Worm (Caenorhabditis elegans) whole organism, young adult: Measurements from ENCODE around the gene ZK1010.12.

Source experiments
- B0336.3 ChIP-seq: fragments of 200-800 bp; sonication (Bioruptor generic); IDR thresholded peaks from 2 replicates; pipeline ENCODE4 v1.3.6; 2022; ENCODE audit warnings: missing genetic modification characterization, missing compliant biosample characterization
- bed-2 ChIP-seq: fragments of 200-800 bp; sonication (Bioruptor generic); IDR thresholded peaks from 2 replicates; pipeline ENCODE4 v1.3.6; 2022; ENCODE audit warnings: missing genetic modification reagents, missing genetic modification characterization, missing compliant biosample characterization
- ceh-100 ChIP-seq: fragments of 200-800 bp; sonication (Bioruptor generic); IDR thresholded peaks from 2 replicates; pipeline ENCODE4 v1.3.6; 2022; ENCODE audit warnings: missing genetic modification reagents, missing genetic modification characterization, missing compliant biosample characterization
- ceh-58 ChIP-seq: fragments of 200-800 bp; sonication (Bioruptor generic); IDR thresholded peaks from 2 replicates; pipeline ENCODE4 v1.3.6; 2022; ENCODE audit warnings: missing genetic modification characterization, missing compliant biosample characterization
- ekl-4 ChIP-seq: fragments of 200-800 bp; sonication (Bioruptor generic); IDR thresholded peaks from 2 replicates; pipeline ENCODE4 v1.3.6; 2022; ENCODE audit warnings: missing genetic modification reagents, missing genetic modification characterization, missing compliant biosample characterization
- lsl-1 ChIP-seq: fragments of 200-800 bp; sonication (Bioruptor generic); optimal IDR thresholded peaks from 2 replicates; lab custom pipeline; 2018; ENCODE audit warnings: mild to moderate bottlenecking, missing genetic modification characterization, moderate library complexity, missing compliant biosample characterization
- lsy-27 ChIP-seq: sonication (generic microtip); optimal IDR thresholded peaks from 2 replicates; lab custom pipeline; 2017; ENCODE audit warnings: missing genetic modification characterization, mild to moderate bottlenecking, missing compliant biosample characterization, antibody characterized with exemption, missing genotype, borderline replicate concordance; ENCODE audit not compliant: insufficient read depth
- nfya-1 ChIP-seq: sonication (generic microtip); optimal IDR thresholded peaks from 2 replicates; lab custom pipeline; 2017; ENCODE audit warnings: antibody characterized with exemption, missing compliant biosample characterization, missing genetic modification characterization, borderline replicate concordance; ENCODE audit not compliant: insufficient read depth
- nfya-2 ChIP-seq: fragments of 200-800 bp; sonication (Bioruptor generic); IDR thresholded peaks from 2 replicates; pipeline ENCODE4 v1.3.6; 2022; ENCODE audit warnings: missing genetic modification reagents, missing genetic modification characterization, missing compliant biosample characterization
- rpc-1 ChIP-seq, 2 experiments: fragments of 150-350 bp in 1 of 2; sonication (generic microtip) in 1 of 2; optimal IDR thresholded peaks; 2 replicates each; lab custom pipeline; 2014 to 2018; ENCODE audit warnings: missing biosample characterization in 1 of 2, missing genetic modification characterization in 1 of 2, missing genetic modification reagents in 1 of 2, missing genotype in 1 of 2
- somi-1 ChIP-seq: fragments of 200-800 bp; sonication (Bioruptor generic); optimal IDR thresholded peaks from 2 replicates; lab custom pipeline; 2018; ENCODE audit warnings: mild to moderate bottlenecking, missing genetic modification characterization, missing compliant biosample characterization
- ztf-22 ChIP-seq: fragments of 200-800 bp; sonication (Bioruptor generic); optimal IDR thresholded peaks from 2 replicates; lab custom pipeline; 2018; ENCODE audit warnings: mild to moderate bottlenecking, missing genetic modification characterization, moderate library complexity, missing compliant biosample characterization
- ztf-6 ChIP-seq: fragments of 200-800 bp; sonication (Bioruptor generic); IDR thresholded peaks from 2 replicates; pipeline ENCODE4 v1.3.6; 2022; ENCODE audit warnings: missing genetic modification reagents, missing genetic modification characterization, missing compliant biosample characterization

- no peak for TF ChIP-seq nfya-1 (tag; lab: Kevin White, UChicago)
- no peak for TF ChIP-seq lsl-1 (GFP tag; lab: Kevin White, UChicago)
- no peak for TF ChIP-seq B0336.3
- no peak for TF ChIP-seq nfya-2 (GFP tag; lab: Robert Waterston, UW)
- no peak for TF ChIP-seq ceh-58 (GFP tag; lab: Robert Waterston, UW)
- TF ChIP-seq rpc-1 (optimal IDR thresholded peaks at IDR 0.05; lab: Kevin White, UChicago) = no peak
- TF ChIP-seq rpc-1 (tag; optimal IDR thresholded peaks at IDR 0.05; lab: Kevin White, UChicago) = no peak
- no peak for TF ChIP-seq bed-2 (GFP tag; lab: Robert Waterston, UW)
- no peak for TF ChIP-seq ztf-22
- no peak for TF ChIP-seq ceh-100 (GFP tag; lab: Robert Waterston, UW)
- no peak for TF ChIP-seq ekl-4 (GFP tag; lab: Robert Waterston, UW)
- no peak for TF ChIP-seq ztf-6 (GFP tag; lab: Robert Waterston, UW)
- no peak for TF ChIP-seq lsy-27 (tag; lab: Kevin White, UChicago)
- no peak for TF ChIP-seq somi-1
These were observed 10.3 kb upstream of the ZK1010.12 start, which contains the start of gene ZK1010.4 for ce11 chrIII:12980770-12981169.
